Fruit fly (Drosophila melanogaster): Measurements from ENCODE around the gene CG3176.

The CG3176 gene

dm6 chrX:457803-458202 lies 23.9 kb upstream of the CG3176 start (continued):
- TF ChIP-seq fu2 (GFP tag; optimal IDR thresholded peaks at IDR 0.05) (no peak), danr (GFP tag; IDR thresholded peaks at IDR 0.05) (no peak), BEAF-32 (GFP tag; optimal IDR thresholded peaks at IDR 0.05) (no peak), caup (GFP tag; optimal IDR thresholded peaks at IDR 0.05; ENCODE audit: severe bottlenecking) (no peak), fru (optimal IDR thresholded peaks at IDR 0.05) (no peak), CG17361 (GFP tag; IDR thresholded peaks at IDR 0.05) (peak; percentile 68), pum (GFP tag; optimal IDR thresholded peaks at IDR 0.05) (no peak), trem (tag; optimal IDR thresholded peaks at IDR 0.05) (peak; percentile 56), Eip74EF (GFP tag; optimal IDR thresholded peaks at IDR 0.05) (no peak), CG11504 (tag; optimal IDR thresholded peaks at IDR 0.05) (no peak), stwl (tag; optimal IDR thresholded peaks at IDR 0.05) (peak; percentile 11), B-H2 (GFP tag; optimal IDR thresholded peaks at IDR 0.05) (no peak), tio (GFP tag; optimal IDR thresholded peaks at IDR 0.05) (peak; percentile 30), chm (GFP tag; IDR thresholded peaks at IDR 0.05) (no peak), Drgx (GFP tag; IDR thresholded peaks at IDR 0.05) (no peak), nerfin-1 (tag; optimal IDR thresholded peaks at IDR 0.05) (peak; percentile 21), gsb-n (tag; optimal IDR thresholded peaks at IDR 0.05) (peak; percentile 33), NFAT (GFP tag; IDR thresholded peaks at IDR 0.05) (no peak), Spps (tag; optimal IDR thresholded peaks at IDR 0.05) (peak; percentile 19), tin (GFP tag; optimal IDR thresholded peaks at IDR 0.05) (no peak), pho (GFP tag; optimal IDR thresholded peaks at IDR 0.05) (no peak), chif (GFP tag; optimal IDR thresholded peaks at IDR 0.05) (peak in 1 of 2 experiments; percentile 9), HmgZ (tag; optimal IDR thresholded peaks at IDR 0.05) (no peak), Opbp (GFP tag; IDR thresholded peaks at IDR 0.05; ENCODE audit: partially characterized antibody) (no peak), gsb (GFP tag; IDR thresholded peaks at IDR 0.05) (no peak), nmo (GFP tag; optimal IDR thresholded peaks at IDR 0.05) (peak; percentile 60), CG12391 (tag; optimal IDR thresholded peaks at IDR 0.05) (peak; percentile 50), CG11723 (GFP tag; optimal IDR thresholded peaks at IDR 0.05) (no peak), CG33557 (GFP tag; optimal IDR thresholded peaks at IDR 0.05) (peak; percentile 76), CG10959 (GFP tag; IDR thresholded peaks at IDR 0.05) (0 out of 2 replicates have a peak, but pooled peaks have one; percentile 39), emc (GFP tag; optimal IDR thresholded peaks at IDR 0.05) (no peak), CG17328 (GFP tag; IDR thresholded peaks at IDR 0.05) (0 out of 2 replicates have a peak, but pooled peaks have one; percentile 11), CG15601 (tag; optimal IDR thresholded peaks at IDR 0.05) (no peak), CG13775 (GFP tag; optimal IDR thresholded peaks at IDR 0.05) (peak; percentile 52), zf30C (GFP tag; optimal IDR thresholded peaks at IDR 0.05) (peak; percentile 93), CG6254 (GFP tag; optimal IDR thresholded peaks at IDR 0.05) (peak; percentile 15), NK7.1 (GFP tag; optimal IDR thresholded peaks at IDR 0.05) (no peak), CG32767 (GFP tag; IDR thresholded peaks at IDR 0.05) (no peak), dan (GFP tag; IDR thresholded peaks at IDR 0.05) (no peak), CG7556 (GFP tag; optimal IDR thresholded peaks at IDR 0.05) (peak; percentile 31), Adf1 (GFP tag; IDR thresholded peaks at IDR 0.05) (no peak), CG6654 (GFP tag; optimal IDR thresholded peaks at IDR 0.05) (no peak), slbo (GFP tag; IDR thresholded peaks at IDR 0.05) (no peak), CG15479 (GFP tag; optimal IDR thresholded peaks at IDR 0.05) (no peak), dati (GFP tag; IDR thresholded peaks at IDR 0.05) (no peak), Sry-β (GFP tag; optimal IDR thresholded peaks at IDR 0.05) (no peak), lola (GFP tag; optimal IDR thresholded peaks at IDR 0.05) (peak in 1 of 3 experiments; percentile 80), CG1233 (GFP tag; optimal IDR thresholded peaks at IDR 0.05) (peak; percentile 26), hb (GFP tag; IDR thresholded peaks at IDR 0.05; ENCODE audit: partially characterized antibody) (no peak), Dref (GFP tag; IDR thresholded peaks at IDR 0.05) (no peak), CG8089 (GFP tag; optimal IDR thresholded peaks at IDR 0.05) (no peak)

All from whole organism, embryonic.